Worm (Caenorhabditis elegans) whole organism, L4 larva: Measurements from ENCODE around the gene ins-13.

Experiments
- D1046.2 ChIP-seq: fragments of 200-800 bp; sonication (Bioruptor generic); IDR thresholded peaks from 2 replicates; pipeline ENCODE4 v1.3.6; 2022; ENCODE audit warnings: missing genetic modification characterization, missing compliant biosample characterization
- F10B5.3 ChIP-seq: sonication (generic microtip); optimal IDR thresholded peaks from 2 replicates; lab custom pipeline; 2016; ENCODE audit warnings: mild to moderate bottlenecking, missing genetic modification characterization, missing compliant biosample characterization
- F37D6.2 ChIP-seq: sonication (generic microtip); optimal IDR thresholded peaks from 2 replicates; lab custom pipeline; 2016; ENCODE audit warnings: mild to moderate bottlenecking, missing genetic modification characterization, missing compliant biosample characterization
- T26A8.4 ChIP-seq: fragments of 200-800 bp; sonication (Bioruptor generic); IDR thresholded peaks from 2 replicates; pipeline ENCODE4 v1.3.6; 2022; ENCODE audit warnings: missing genetic modification characterization, missing compliant biosample characterization
- Y48G9A.11 ChIP-seq: fragments of 200-800 bp; sonication (Bioruptor generic); IDR thresholded peaks from 2 replicates; pipeline ENCODE4 v1.3.6; 2022; ENCODE audit warnings: missing genetic modification reagents, missing genetic modification characterization, missing compliant biosample characterization
- Y75B8A.6 ChIP-seq: fragments of 200-800 bp; sonication (Bioruptor generic); IDR thresholded peaks from 2 replicates; pipeline ENCODE4 v1.3.6; 2022; ENCODE audit warnings: missing genetic modification reagents, missing genetic modification characterization, missing compliant biosample characterization
- ZK546.5 ChIP-seq, 2 experiments: sonication (generic microtip); optimal IDR thresholded peaks; 2 replicates each; lab custom pipeline; 2017; ENCODE audit warnings: missing biosample characterization in 2 of 2, missing genetic modification characterization in 2 of 2
- aha-1 ChIP-seq: fragments of 150-350 bp; peaks from one replicate; lab custom pipeline; 2014; ENCODE audit warnings: missing biosample characterization, missing genetic modification characterization
- aly-2 ChIP-seq: sonication (generic microtip); optimal IDR thresholded peaks from 2 replicates; lab custom pipeline; 2018; ENCODE audit warnings: missing biosample characterization, missing genetic modification characterization
- arid-1 ChIP-seq: fragments of 200-800 bp; sonication (Bioruptor generic); conservative IDR thresholded peaks from 2 replicates; pipeline ENCODE4 v1.3.6; 2022; ENCODE audit warnings: missing genetic modification reagents, missing genetic modification characterization, missing compliant biosample characterization
- attf-4 ChIP-seq: sonication (generic microtip); optimal IDR thresholded peaks from 3 replicates; lab custom pipeline; 2017; ENCODE audit warnings: missing biosample characterization, missing genetic modification characterization
- ceh-44 ChIP-seq: fragments of 200-800 bp; sonication (Bioruptor generic); IDR thresholded peaks from 2 replicates; pipeline ENCODE4 v1.3.6; 2022; ENCODE audit warnings: missing genetic modification reagents, missing genetic modification characterization, missing compliant biosample characterization
- ceh-62 ChIP-seq: sonication (generic microtip); optimal IDR thresholded peaks from 2 replicates; lab custom pipeline; 2017; ENCODE audit warnings: missing biosample characterization, missing genetic modification characterization
- ces-1 ChIP-seq: fragments of 150-350 bp; sonication (generic microtip); optimal IDR thresholded peaks from 4 replicates; lab custom pipeline; 2014; ENCODE audit warnings: missing biosample characterization, missing genetic modification reagents, missing genetic modification characterization
- daf-16 ChIP-seq, 3 experiments: sonication (generic microtip); optimal IDR thresholded peaks; 2 replicates each; lab custom pipeline; 2016 to 2017; ENCODE audit warnings: missing genetic modification characterization in 3 of 3, missing genetic modification reagents in 3 of 3, mild to moderate bottlenecking in 2 of 3, missing compliant biosample characterization in 2 of 3, missing biosample characterization in 1 of 3, moderate library complexity in 1 of 3
- dmd-6 ChIP-seq: fragments of 200-800 bp; sonication (Bioruptor generic); IDR thresholded peaks from 2 replicates; pipeline ENCODE4 v1.3.6; 2022; ENCODE audit warnings: missing genetic modification reagents, missing genetic modification characterization, missing compliant biosample characterization
- dpl-1 ChIP-seq: fragments of 150-350 bp; optimal IDR thresholded peaks from 2 replicates; lab custom pipeline; 2014; ENCODE audit warnings: missing biosample characterization, missing genetic modification reagents, missing genetic modification characterization
- duxl-1 ChIP-seq: sonication (generic microtip); optimal IDR thresholded peaks from 2 replicates; lab custom pipeline; 2016; ENCODE audit warnings: mild to moderate bottlenecking, missing genetic modification characterization, moderate library complexity, missing compliant biosample characterization; ENCODE audit not compliant: poor library complexity
- dve-1 ChIP-seq: sonication (generic microtip); optimal IDR thresholded peaks from 2 replicates; lab custom pipeline; 2017; ENCODE audit warnings: antibody characterized with exemption, mild to moderate bottlenecking, missing genetic modification characterization, missing compliant biosample characterization; ENCODE audit not compliant: insufficient read depth
- fos-1 ChIP-seq: fragments of 150-350 bp; optimal IDR thresholded peaks from 2 replicates; lab custom pipeline; 2014; ENCODE audit warnings: missing biosample characterization, missing genetic modification characterization
- hif-1 ChIP-seq, 2 experiments: sonication (generic microtip); optimal IDR thresholded peaks; 2 replicates each; lab custom pipeline; 2016 to 2017; ENCODE audit warnings: missing compliant biosample characterization in 2 of 2, missing genetic modification characterization in 2 of 2, missing genetic modification reagents in 2 of 2, missing genotype in 2 of 2, mild to moderate bottlenecking in 1 of 2
- hlh-11 ChIP-seq: fragments of 200-800 bp; sonication (Bioruptor generic); optimal IDR thresholded peaks from 2 replicates; lab custom pipeline; 2018; ENCODE audit warnings: mild to moderate bottlenecking, missing genetic modification characterization, missing compliant biosample characterization
- hlh-30 ChIP-seq: sonication (generic microtip); optimal IDR thresholded peaks from 2 replicates; lab custom pipeline; 2017; ENCODE audit warnings: antibody characterized with exemption, mild to moderate bottlenecking, missing genetic modification characterization, missing compliant biosample characterization; ENCODE audit not compliant: insufficient read depth
- jun-1 ChIP-seq: fragments of 150-350 bp; optimal IDR thresholded peaks from 2 replicates; lab custom pipeline; 2014; ENCODE audit warnings: missing biosample characterization, missing genetic modification reagents, missing genetic modification characterization
- lsy-2 ChIP-seq, 2 experiments: fragments of 150-350 bp in 1 of 2; sonication (generic microtip) in 1 of 2; optimal IDR thresholded peaks; 2 replicates each; lab custom pipeline; 2014 to 2017; ENCODE audit warnings: missing biosample characterization in 2 of 2, missing genetic modification characterization in 2 of 2
- madf-5 ChIP-seq, 2 experiments: fragments of 200-800 bp; sonication (Bioruptor generic); IDR thresholded peaks; 2 replicates each; pipeline ENCODE4 v1.3.6; 2022; ENCODE audit warnings: missing compliant biosample characterization in 2 of 2, missing genetic modification characterization in 2 of 2
- madf-9 ChIP-seq: fragments of 200-800 bp; sonication (Bioruptor generic); conservative IDR thresholded peaks from 2 replicates; pipeline ENCODE4 v1.3.6; 2022; ENCODE audit warnings: missing genetic modification reagents, missing genetic modification characterization, missing compliant biosample characterization
- mdl-1 ChIP-seq, 2 experiments: fragments of 150-350 bp in 1 of 2; sonication (generic microtip) in 1 of 2; optimal IDR thresholded peaks; 2 replicates each; lab custom pipeline; 2014 to 2017; ENCODE audit warnings: missing biosample characterization in 2 of 2, missing genetic modification characterization in 2 of 2
- mes-2 ChIP-seq: sonication (generic microtip); optimal IDR thresholded peaks from 2 replicates; lab custom pipeline; 2016; ENCODE audit warnings: missing genotype, mild to moderate bottlenecking, missing genetic modification characterization, missing compliant biosample characterization; ENCODE audit not compliant: poor library complexity, severe bottlenecking
- mxl-3 ChIP-seq: fragments of 200-800 bp; sonication (Bioruptor generic); optimal IDR thresholded peaks from 2 replicates; lab custom pipeline; 2018; ENCODE audit warnings: mild to moderate bottlenecking, missing genetic modification characterization, missing compliant biosample characterization
- nhr-102 ChIP-seq: sonication (generic microtip); optimal IDR thresholded peaks from 2 replicates; lab custom pipeline; 2016; ENCODE audit warnings: mild to moderate bottlenecking, missing genetic modification characterization, moderate library complexity, missing compliant biosample characterization
- nhr-11 ChIP-seq: fragments of 150-350 bp; optimal IDR thresholded peaks from 2 replicates; lab custom pipeline; 2014; ENCODE audit warnings: missing biosample characterization, missing genetic modification characterization
- nhr-111 ChIP-seq: fragments of 200-800 bp; sonication (Bioruptor generic); optimal IDR thresholded peaks from 2 replicates; lab custom pipeline; 2018; ENCODE audit warnings: mild to moderate bottlenecking, missing genetic modification characterization, missing compliant biosample characterization
- nhr-25 ChIP-seq: sonication (generic microtip); optimal IDR thresholded peaks from 2 replicates; lab custom pipeline; 2017; ENCODE audit warnings: missing genetic modification characterization, mild to moderate bottlenecking, missing compliant biosample characterization, antibody characterized with exemption, moderate library complexity, borderline replicate concordance; ENCODE audit not compliant: insufficient read depth
- nhr-41 ChIP-seq: fragments of 200-800 bp; sonication (Bioruptor generic); IDR thresholded peaks from 2 replicates; pipeline ENCODE4 v1.3.6; 2022; ENCODE audit warnings: missing genetic modification reagents, missing genetic modification characterization, missing compliant biosample characterization
- nhr-76 ChIP-seq: fragments of 150-350 bp; optimal IDR thresholded peaks from 2 replicates; lab custom pipeline; 2014; ENCODE audit warnings: missing biosample characterization, missing genetic modification characterization
- nhr-77 ChIP-seq: fragments of 150-350 bp; optimal IDR thresholded peaks from 2 replicates; lab custom pipeline; 2014; ENCODE audit warnings: missing biosample characterization, missing genetic modification characterization
- pha-4 ChIP-seq, 2 experiments: fragments of 150-350 bp in 1 of 2; fragments of 200-800 bp in 1 of 2; sonication (Bioruptor generic) in 1 of 2; IDR thresholded peaks in 1 of 2; optimal IDR thresholded peaks in 1 of 2; 2 replicates each; pipeline versions ENCODE4 v1.3.6 to Lab custom; 2014 to 2022; ENCODE audit warnings: missing genetic modification characterization in 2 of 2, missing genetic modification reagents in 2 of 2, missing biosample characterization in 1 of 2, missing compliant biosample characterization in 1 of 2
- php-3 ChIP-seq: fragments of 200-800 bp; sonication (Bioruptor generic); IDR thresholded peaks from 2 replicates; pipeline ENCODE4 v1.3.6; 2022; ENCODE audit warnings: missing genetic modification reagents, missing genetic modification characterization, missing compliant biosample characterization
- saeg-2 ChIP-seq: fragments of 200-800 bp; sonication (Bioruptor generic); IDR thresholded peaks from 2 replicates; pipeline ENCODE4 v1.3.6; 2022; ENCODE audit warnings: missing genetic modification reagents, missing genetic modification characterization, missing compliant biosample characterization
- sdz-12 ChIP-seq: fragments of 200-800 bp; sonication (Bioruptor generic); optimal IDR thresholded peaks from 2 replicates; lab custom pipeline; 2018; ENCODE audit warnings: mild to moderate bottlenecking, missing genetic modification characterization, missing compliant biosample characterization
- set-16 ChIP-seq: fragments of 200-800 bp; sonication (Bioruptor generic); IDR thresholded peaks from 2 replicates; pipeline ENCODE4 v1.3.6; 2022; ENCODE audit warnings: missing genetic modification reagents, missing genetic modification characterization, missing compliant biosample characterization
- skn-1 ChIP-seq: fragments of 150-350 bp; optimal IDR thresholded peaks from 2 replicates; lab custom pipeline; 2014; ENCODE audit warnings: missing biosample characterization, missing genetic modification characterization
- snpc-1.2 ChIP-seq: fragments of 200-800 bp; sonication (Bioruptor generic); IDR thresholded peaks from 2 replicates; pipeline ENCODE4 v1.3.6; 2022; ENCODE audit warnings: missing genetic modification reagents, missing genetic modification characterization, missing compliant biosample characterization
- snpc-4 ChIP-seq: fragments of 150-350 bp; optimal IDR thresholded peaks from 2 replicates; lab custom pipeline; 2014; ENCODE audit warnings: missing biosample characterization, missing genetic modification characterization
- unc-39 ChIP-seq: sonication (generic microtip); optimal IDR thresholded peaks from 2 replicates; lab custom pipeline; 2017; ENCODE audit warnings: missing biosample characterization, missing genetic modification characterization
- zfp-2 ChIP-seq: sonication (generic microtip); optimal IDR thresholded peaks from 2 replicates; lab custom pipeline; 2016; ENCODE audit warnings: mild to moderate bottlenecking, missing genetic modification characterization, missing compliant biosample characterization

Gene ins-13

ce11 chrII:5594210-5594764 is 49.6 kb upstream of the ins-13 start, which contains the start of gene ttc-4 (continued):
- TF ChIP-seq ces-1 (GFP tag; lab: Kevin White, UChicago) (no peak), mdl-1 (tag; optimal IDR thresholded peaks at IDR 0.05; lab: Kevin White, UChicago) (peak in 1 of 2 experiments; percentile 0), attf-4 (tag; lab: Kevin White, UChicago) (no peak), snpc-1.2 (no peak), ceh-44 (GFP tag; lab: Robert Waterston, UW) (no peak), madf-9 (GFP tag; lab: Robert Waterston, UW) (no peak), snpc-4 (tag; lab: Kevin White, UChicago) (no peak), duxl-1 (tag; lab: Kevin White, UChicago) (no peak), hlh-30 (tag; lab: Kevin White, UChicago) (peak; percentile 43), nhr-111 (GFP tag; lab: Kevin White, UChicago) (no peak), hif-1 (tag; optimal IDR thresholded peaks at IDR 0.05; lab: Kevin White, UChicago) (peak in 1 of 2 experiments; percentile 82), lsy-2 (tag; optimal IDR thresholded peaks at IDR 0.05; lab: Kevin White, UChicago) (peak in 1 of 2 experiments; percentile 64), zfp-2 (no peak), D1046.2 (GFP tag; lab: Robert Waterston, UW) (no peak), mxl-3 (no peak), nhr-11 (tag; lab: Kevin White, UChicago) (no peak), aha-1 (tag; lab: Kevin White, UChicago) (no peak), dve-1 (peak; percentile 54), aly-2 (no peak), saeg-2 (GFP tag; lab: Robert Waterston, UW) (no peak), php-3 (GFP tag; lab: Robert Waterston, UW) (no peak), unc-39 (tag; lab: Kevin White, UChicago) (no peak), daf-16 (GFP tag; optimal IDR thresholded peaks at IDR 0.05; lab: Kevin White, UChicago) (no peak), daf-16 (tag; optimal IDR thresholded peaks at IDR 0.05; lab: Kevin White, UChicago) (no peak), nhr-25 (tag; lab: Kevin White, UChicago) (no peak)

ce11 chrII:5593377-5593932 is 48.8 kb upstream of the ins-13 start, which contains the start of gene cdc-14:
Gene cdc-14, minus strand, starts transcription at chrII:5593427.
- TF ChIP-seq skn-1 (tag; lab: Kevin White, UChicago), result no peak
- no peak for TF ChIP-seq Y75B8A.6
- no peak for TF ChIP-seq set-16 (GFP tag; lab: Robert Waterston, UW)
- no peak for TF ChIP-seq duxl-1 (tag; lab: Kevin White, UChicago)
- peak; percentile 85 for TF ChIP-seq hlh-11 (tag; lab: Kevin White, UChicago)
- no peak for TF ChIP-seq madf-9 (GFP tag; lab: Robert Waterston, UW)
- TF ChIP-seq nhr-111 (GFP tag; lab: Kevin White, UChicago), result no peak
- TF ChIP-seq F10B5.3 (tag; lab: Kevin White, UChicago), result no peak
- peak; percentile 39; the same call in 1 of the 2 replicates for TF ChIP-seq dmd-6 (GFP tag; lab: Robert Waterston, UW)
- TF ChIP-seq ceh-62 (tag; lab: Kevin White, UChicago), result no peak
- no peak for TF ChIP-seq nhr-102 (tag; lab: Kevin White, UChicago)
- no peak for TF ChIP-seq sdz-12 (GFP tag; lab: Kevin White, UChicago)
- no peak for TF ChIP-seq fos-1 (tag; lab: Kevin White, UChicago)
- TF ChIP-seq Y48G9A.11, result no peak
- TF ChIP-seq ZK546.5 (tag; optimal IDR thresholded peaks at IDR 0.05; lab: Kevin White, UChicago), result no peak
- TF ChIP-seq F37D6.2, result no peak
- peak; percentile 63 for TF ChIP-seq nhr-77 (tag; lab: Kevin White, UChicago)
- TF ChIP-seq nhr-41 (GFP tag; lab: Robert Waterston, UW), result no peak
- TF ChIP-seq mes-2, result peak; percentile 62
- TF ChIP-seq T26A8.4, result no peak
- TF ChIP-seq nhr-76 (tag; lab: Kevin White, UChicago), result no peak
- no peak for TF ChIP-seq madf-5 (GFP tag; IDR thresholded peaks at IDR 0.05; lab: Robert Waterston, UW)
- TF ChIP-seq dpl-1 (GFP tag; lab: Kevin White, UChicago), result peak; percentile 66
- no peak for TF ChIP-seq jun-1 (tag; lab: Kevin White, UChicago)
- TF ChIP-seq aly-2, result no peak
- no peak for TF ChIP-seq pha-4 (GFP tag; IDR thresholded peaks at IDR 0.05; lab: Robert Waterston, UW)
- peak; percentile 13 for TF ChIP-seq pha-4 (tag; optimal IDR thresholded peaks at IDR 0.05; lab: Kevin White, UChicago)
- TF ChIP-seq arid-1 (GFP tag; lab: Robert Waterston, UW), result no peak
